Worm (Caenorhabditis elegans): ENCODE data around the gene Y52D5A.2.

DNA sequence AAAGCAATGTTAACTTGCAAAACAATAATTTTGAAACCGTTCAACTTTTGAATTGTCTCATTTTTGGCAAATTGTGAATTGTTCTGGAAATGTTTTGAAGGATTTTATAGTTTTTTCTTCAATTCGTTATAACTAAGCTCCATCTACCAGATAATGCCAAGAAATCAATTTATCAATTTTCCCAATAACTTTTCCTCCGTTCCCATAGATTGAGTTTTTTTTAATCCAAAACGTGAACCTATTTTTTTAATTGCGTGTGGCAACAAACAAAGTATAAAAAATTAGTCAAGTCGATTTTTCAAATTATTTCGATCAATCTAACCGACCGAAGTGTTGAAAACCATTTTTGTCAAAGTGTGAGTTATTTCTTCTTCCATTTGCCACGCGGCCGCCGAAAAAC lies 11.6 kb downstream of the Y52D5A.2 start, which contains the start of gene Y4C6A.4:
- no peak for TF ChIP-seq ekl-4 (GFP tag; IDR thresholded peaks at IDR 0.05)
- no peak for TF ChIP-seq C06A6.2 (GFP tag; conservative IDR thresholded peaks at IDR 0.05)
- no peak for TF ChIP-seq dpl-1 (GFP tag; optimal IDR thresholded peaks at IDR 0.05)
- no peak for TF ChIP-seq ceh-40 (GFP tag; IDR thresholded peaks at IDR 0.05)
- TF ChIP-seq egl-18 (GFP tag; IDR thresholded peaks at IDR 0.05): no peak
- no peak for TF ChIP-seq nhr-90 (tag; optimal IDR thresholded peaks at IDR 0.05)
- TF ChIP-seq zim-3 (tag; optimal IDR thresholded peaks at IDR 0.05): no peak
- no peak for TF ChIP-seq snpc-4 (GFP tag; optimal IDR thresholded peaks at IDR 0.05)
- TF ChIP-seq snpc-4 (tag; optimal IDR thresholded peaks at IDR 0.05): no peak
- no peak for TF ChIP-seq rec-8 (tag; optimal IDR thresholded peaks at IDR 0.05)

Measured in whole organism, young adult.